Worm (Caenorhabditis elegans) whole organism, mixed stage, embryonic: ENCODE measurements around the gene coa-4.
"Not testable (repeated sequence)": the region's sequence is repeated elsewhere in the genome, so short reads cannot be mapped to it uniquely, and the experiment has no call there.

ENCODE experiments used
- M03D4.4 ChIP-seq: sonication (generic microtip); optimal IDR thresholded peaks from 2 replicates; lab custom pipeline; 2017; ENCODE audit warnings: mild to moderate bottlenecking, missing genetic modification characterization, missing compliant biosample characterization
- bed-3 ChIP-seq: fragments of 200-800 bp; sonication (Bioruptor generic); optimal IDR thresholded peaks from 3 replicates; lab custom pipeline; 2018; ENCODE audit warnings: mild to moderate bottlenecking, missing genetic modification characterization, moderate library complexity, missing compliant biosample characterization
- blmp-1 ChIP-seq: fragments of 150-350 bp; optimal IDR thresholded peaks from 2 replicates; lab custom pipeline; 2014; ENCODE audit warnings: missing biosample characterization, missing genetic modification characterization
- ceh-39 ChIP-seq: fragments of 150-350 bp; optimal IDR thresholded peaks from 2 replicates; lab custom pipeline; 2014; ENCODE audit warnings: missing biosample characterization, missing genetic modification characterization
- ceh-43 ChIP-seq: fragments of 200-800 bp; sonication (Bioruptor generic); optimal IDR thresholded peaks from 2 replicates; lab custom pipeline; 2018; ENCODE audit warnings: mild to moderate bottlenecking, missing genetic modification characterization, moderate library complexity, missing compliant biosample characterization
- ceh-83 ChIP-seq: fragments of 200-800 bp; sonication (Bioruptor generic); optimal IDR thresholded peaks from 2 replicates; lab custom pipeline; 2018; ENCODE audit warnings: mild to moderate bottlenecking, missing genetic modification characterization, missing compliant biosample characterization
- ces-1 ChIP-seq: fragments of 150-350 bp; optimal IDR thresholded peaks from 2 replicates; lab custom pipeline; 2014; ENCODE audit warnings: missing biosample characterization, missing genetic modification reagents, missing genetic modification characterization
- cnd-1 ChIP-seq: fragments of 200-800 bp; sonication (Bioruptor generic); optimal IDR thresholded peaks from 2 replicates; lab custom pipeline; 2018; ENCODE audit warnings: mild to moderate bottlenecking, missing genetic modification characterization, missing compliant biosample characterization
- drap-1 ChIP-seq: fragments of 200-800 bp; sonication (Bioruptor generic); optimal IDR thresholded peaks from 3 replicates; lab custom pipeline; 2018; ENCODE audit warnings: mild to moderate bottlenecking, missing genetic modification characterization, missing compliant biosample characterization
- elt-1 ChIP-seq: sonication (generic microtip); optimal IDR thresholded peaks from 2 replicates; lab custom pipeline; 2017; ENCODE audit warnings: missing genetic modification characterization, mild to moderate bottlenecking, missing compliant biosample characterization, antibody characterized with exemption, moderate library complexity, borderline replicate concordance; ENCODE audit not compliant: insufficient read depth
- elt-3 ChIP-seq: fragments of 150-350 bp; optimal IDR thresholded peaks from 2 replicates; lab custom pipeline; 2014; ENCODE audit warnings: missing biosample characterization, missing genetic modification characterization
- flh-1 ChIP-seq: fragments of 200-800 bp; sonication (Bioruptor generic); optimal IDR thresholded peaks from 2 replicates; lab custom pipeline; 2018; ENCODE audit warnings: mild to moderate bottlenecking, missing genetic modification characterization, moderate library complexity, missing compliant biosample characterization
- lin-13 ChIP-seq: fragments of 150-350 bp; optimal IDR thresholded peaks from 2 replicates; lab custom pipeline; 2014; ENCODE audit warnings: missing biosample characterization, missing genetic modification characterization
- lsy-2 ChIP-seq: fragments of 150-350 bp; optimal IDR thresholded peaks from 2 replicates; lab custom pipeline; 2014; ENCODE audit warnings: missing biosample characterization, missing genetic modification characterization
- mab-5 ChIP-seq: fragments of 150-350 bp; optimal IDR thresholded peaks from 2 replicates; lab custom pipeline; 2014; ENCODE audit warnings: missing biosample characterization, missing genetic modification characterization
- nhr-12 ChIP-seq: fragments of 150-350 bp; optimal IDR thresholded peaks from 2 replicates; lab custom pipeline; 2014; ENCODE audit warnings: missing biosample characterization, missing genetic modification characterization
- nhr-237 ChIP-seq: fragments of 150-350 bp; optimal IDR thresholded peaks from 2 replicates; lab custom pipeline; 2014; ENCODE audit warnings: missing biosample characterization, missing genetic modification characterization
- nhr-28 ChIP-seq: fragments of 150-350 bp; optimal IDR thresholded peaks from 2 replicates; lab custom pipeline; 2014; ENCODE audit warnings: missing biosample characterization, missing genetic modification characterization
- nhr-76 ChIP-seq: sonication (generic microtip); optimal IDR thresholded peaks from 2 replicates; lab custom pipeline; 2017; ENCODE audit warnings: missing biosample characterization, missing genetic modification characterization
- pha-4 ChIP-seq: fragments of 150-350 bp; optimal IDR thresholded peaks from 2 replicates; lab custom pipeline; 2018; ENCODE audit warnings: missing biosample characterization, missing genetic modification reagents, missing genetic modification characterization
- sem-2 ChIP-seq: fragments of 200-800 bp; sonication (Bioruptor generic); optimal IDR thresholded peaks from 2 replicates; lab custom pipeline; 2018; ENCODE audit warnings: mild to moderate bottlenecking, missing genetic modification characterization, missing compliant biosample characterization
- snpc-4 ChIP-seq: fragments of 150-350 bp; optimal IDR thresholded peaks from 2 replicates; lab custom pipeline; 2014; ENCODE audit warnings: missing biosample characterization, missing genetic modification characterization
- sptf-1 ChIP-seq: sonication (generic microtip); optimal IDR thresholded peaks from 2 replicates; lab custom pipeline; 2017; ENCODE audit warnings: mild to moderate bottlenecking, missing genetic modification characterization, moderate library complexity, missing compliant biosample characterization
- unc-120 ChIP-seq: sonication (generic microtip); optimal IDR thresholded peaks from 2 replicates; lab custom pipeline; 2017; ENCODE audit warnings: missing genetic modification characterization, missing compliant biosample characterization; ENCODE audit not compliant: poor library complexity, severe bottlenecking
- unc-39 ChIP-seq: fragments of 150-350 bp; optimal IDR thresholded peaks from 2 replicates; lab custom pipeline; 2014; ENCODE audit warnings: missing biosample characterization, missing genetic modification characterization
- unc-62 ChIP-seq: fragments of 150-350 bp; optimal IDR thresholded peaks from 2 replicates; lab custom pipeline; 2014; ENCODE audit warnings: missing biosample characterization, missing genetic modification reagents, missing genetic modification characterization
- ztf-11 ChIP-seq: fragments of 150-350 bp; optimal IDR thresholded peaks from 2 replicates; lab custom pipeline; 2014; ENCODE audit warnings: missing biosample characterization, missing genetic modification characterization

coa-4 gene

DNA sequence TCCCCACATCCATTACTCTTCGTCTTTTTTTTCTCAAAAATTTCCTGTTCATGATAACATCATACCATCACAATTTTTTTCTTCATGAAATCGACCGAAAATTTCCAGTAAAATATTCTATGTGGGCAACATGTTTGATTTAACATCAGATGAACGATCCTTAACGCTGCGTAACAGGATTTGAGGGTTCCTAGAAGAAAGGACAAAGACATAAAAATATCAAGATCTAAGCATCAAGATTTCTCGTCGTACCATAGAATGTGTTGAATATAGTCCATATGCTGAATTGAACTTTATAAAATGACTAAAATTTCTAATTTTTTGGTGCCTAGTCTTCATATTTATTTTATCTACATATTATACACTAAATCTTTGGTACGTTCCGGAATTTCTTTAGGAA lies 35.3 kb downstream of the coa-4 start, which contains the start of gene F49C12.3:
Gene F49C12.3, plus strand, starts transcription at position 301 of the 400 bp plus-strand sequence.
- no peak for TF ChIP-seq elt-3 (tag; lab: Kevin White, UChicago)
- TF ChIP-seq nhr-237: no peak
- TF ChIP-seq, all 35 proteins: peak for 0

ce11 chrIV:9299145-9299544 lies 36.3 kb downstream of the coa-4 start, which contains the start of gene F49C12.2:
F49C12.2 (minus strand) TSS chrIV:9299245.
- TF ChIP-seq snpc-4 (tag; lab: Kevin White, UChicago) (no peak), ceh-43 (no peak), ces-1 (GFP tag; lab: Kevin White, UChicago) (no peak), drap-1 (GFP tag; lab: Kevin White, UChicago) (no peak), lin-13 (tag; lab: Kevin White, UChicago) (no peak), lsy-2 (tag; lab: Kevin White, UChicago) (no peak), mab-5 (no peak), nhr-12 (no peak), M03D4.4 (tag; lab: Kevin White, UChicago) (no peak), sptf-1 (no peak), cnd-1 (tag; lab: Kevin White, UChicago) (no peak), blmp-1 (no peak), sem-2 (GFP tag; lab: Kevin White, UChicago) (no peak), unc-39 (tag; lab: Kevin White, UChicago) (no peak), elt-1 (tag; lab: Kevin White, UChicago) (no peak), unc-62 (no peak), bed-3 (no peak), ztf-11 (tag; lab: Kevin White, UChicago) (no peak), flh-1 (GFP tag; lab: Kevin White, UChicago) (no peak)

- TF ChIP-seq M03D4.4 (tag; lab: Kevin White, UChicago): no peak
- TF ChIP-seq sptf-1: no peak
- no peak for TF ChIP-seq nhr-12
- no peak for TF ChIP-seq sem-2 (GFP tag; lab: Kevin White, UChicago)
- no peak for TF ChIP-seq blmp-1
- no peak for TF ChIP-seq nhr-28 (tag; lab: Kevin White, UChicago)
- no peak for TF ChIP-seq elt-3 (tag; lab: Kevin White, UChicago)
- no peak for TF ChIP-seq lin-13 (tag; lab: Kevin White, UChicago)
- TF ChIP-seq ceh-83 (GFP tag; lab: Kevin White, UChicago): no peak
- no peak for TF ChIP-seq nhr-76 (tag; lab: Kevin White, UChicago)
- TF ChIP-seq ces-1 (GFP tag; lab: Kevin White, UChicago): no peak
- TF ChIP-seq, all 35 proteins: peak for 0
Measured at ce11 chrIV:9296285-9296684, 39.1 kb downstream of the coa-4 start, which contains the start of gene F49C12.1. F49C12.1 (minus strand) TSS chrIV:9296354.

ce11 chrIV:9293825-9294224 lies 41.6 kb downstream of the coa-4 start, which contains the start of gene nhr-264:
nhr-264 (minus strand) TSS chrIV:9293925.
- not testable (repeated sequence) for TF ChIP-seq ceh-83 (GFP tag; lab: Kevin White, UChicago); sem-2 (GFP tag; lab: Kevin White, UChicago); unc-39 (tag; lab: Kevin White, UChicago)

- TF ChIP-seq flh-1 (GFP tag; lab: Kevin White, UChicago): no peak
- no peak for TF ChIP-seq ceh-39 (tag; lab: Kevin White, UChicago)
- no peak for TF ChIP-seq nhr-12
- TF ChIP-seq pha-4 (tag; lab: Kevin White, UChicago): no peak
- no peak for TF ChIP-seq elt-3 (tag; lab: Kevin White, UChicago)
- no peak for TF ChIP-seq ces-1 (GFP tag; lab: Kevin White, UChicago)
- no peak for TF ChIP-seq ceh-43
- no peak for TF ChIP-seq unc-120 (tag; lab: Kevin White, UChicago)
- TF ChIP-seq elt-1 (tag; lab: Kevin White, UChicago): no peak
- TF ChIP-seq sptf-1: no peak
- no peak for TF ChIP-seq nhr-237
- TF ChIP-seq lin-13 (tag; lab: Kevin White, UChicago): no peak
Measured at ce11 chrIV:9289635-9290034, 45.8 kb downstream of the coa-4 start.

- TF ChIP-seq M03D4.4 (tag; lab: Kevin White, UChicago); nhr-237; ceh-43: not testable (repeated sequence)
- TF ChIP-seq, all 35 proteins: peak for 0; not testable (repeated sequence) for 35
Measured at ce11 chrIV:9286305-9286704, 49.1 kb downstream of the coa-4 start, which contains the start of gene nhr-267. nhr-267 (minus strand) TSS chrIV:9286405.
